Worm (Caenorhabditis elegans) whole organism, early embryonic: ENCODE results near the gene ZK662.2.

Source experiments
- F13C5.2 ChIP-seq: sonication (generic microtip); optimal IDR thresholded peaks from 2 replicates; lab custom pipeline; 2017; ENCODE audit warnings: mild to moderate bottlenecking, missing genetic modification characterization, inconsistent platforms, missing compliant biosample characterization
- ama-1 ChIP-seq: fragments of 150-350 bp; optimal IDR thresholded peaks from 2 replicates; lab custom pipeline; 2014
- hmg-4 ChIP-seq: fragments of 200-800 bp; sonication (Bioruptor generic); optimal IDR thresholded peaks from 2 replicates; lab custom pipeline; 2018; ENCODE audit warnings: mild to moderate bottlenecking, missing genetic modification characterization, missing compliant biosample characterization

DNA sequence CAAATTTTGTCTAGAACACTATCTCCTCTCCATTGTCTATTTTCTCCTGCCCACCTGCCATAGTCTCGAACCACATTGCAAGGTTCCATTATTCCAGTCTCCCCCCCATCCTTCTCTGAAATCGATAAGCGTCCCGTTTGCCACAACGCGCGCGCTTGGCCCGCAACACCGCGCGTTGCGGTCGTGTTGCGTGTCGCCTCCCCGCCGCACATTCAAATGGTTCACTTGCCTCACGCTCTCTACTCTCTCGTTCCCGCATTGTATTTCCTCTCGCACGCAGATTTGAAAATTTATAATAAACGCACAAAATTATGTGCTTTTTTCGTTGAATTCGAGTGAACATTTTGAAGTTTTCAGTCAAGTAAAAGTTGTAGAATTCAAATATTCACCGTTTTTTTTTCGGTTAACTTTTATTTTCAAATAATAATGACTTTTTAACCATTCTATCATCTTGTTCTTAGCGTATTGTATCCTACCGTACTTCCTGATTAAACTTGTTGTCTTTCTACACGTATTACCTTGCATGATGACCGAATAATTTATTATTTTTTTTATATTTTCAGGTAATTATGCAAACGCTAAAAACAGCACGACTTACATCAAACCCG lies 29.2 kb downstream of the ZK662.2 start, which contains the start of gene lin-15B:
- TF ChIP-seq ama-1 (no peak), hmg-4 (GFP tag; lab: Kevin White, UChicago) (peak; percentile 56), F13C5.2 (no peak)
